Fruit fly (Drosophila melanogaster): ENCODE data around the gene kuz.
A peak's percentile ranks its signal among the peaks of the same experiment; 100 is the strongest.

The kuz gene

DNA sequence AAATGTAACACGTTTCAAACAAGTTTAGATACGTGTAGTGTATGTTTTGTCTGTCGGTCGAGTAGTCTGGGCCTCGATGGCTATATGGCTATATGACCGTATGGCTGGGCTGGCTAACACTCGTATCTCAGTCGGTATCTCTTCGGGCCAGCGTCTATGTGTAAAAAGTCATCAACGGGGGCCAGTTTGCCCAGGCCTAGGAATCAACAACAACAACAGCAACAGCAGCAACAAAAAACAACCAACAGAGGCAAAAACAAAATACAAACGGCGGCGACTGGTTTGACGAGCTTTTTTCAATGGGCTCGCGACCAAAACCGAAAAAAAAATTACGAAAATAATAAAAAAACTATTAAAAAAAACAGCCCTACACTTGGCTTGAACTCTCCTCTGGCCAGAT, 4.3 kb upstream of the kuz start (continued):
- TF ChIP-seq C15 (GFP tag; IDR thresholded peaks at IDR 0.05) (no peak), mld (GFP tag; IDR thresholded peaks at IDR 0.05; ENCODE audit: partially characterized antibody) (no peak), klu (GFP tag; IDR thresholded peaks at IDR 0.05) (no peak)

dm6 chr2L:13547738-13548726, 1.9 kb upstream of the kuz start:
- TF ChIP-seq CG18599 (GFP tag; optimal IDR thresholded peaks at IDR 0.05): peak; percentile 82
- TF ChIP-seq CG12219 (GFP tag; optimal IDR thresholded peaks at IDR 0.05): no peak
- TF ChIP-seq pan (optimal IDR thresholded peaks at IDR 0.05): no peak
- no peak for TF ChIP-seq pan (GFP tag; optimal IDR thresholded peaks at IDR 0.05 in 1 of 2, IDR thresholded peaks at IDR 0.05 in 1 of 2)
- no peak for TF ChIP-seq Stat92E (GFP tag; optimal IDR thresholded peaks at IDR 0.05)
- no peak; the same call in 2 of the 3 replicates for TF ChIP-seq ci (GFP tag; IDR thresholded peaks at IDR 0.05)
- peak; percentile 26 for TF ChIP-seq chn (GFP tag; optimal IDR thresholded peaks at IDR 0.05)
- no peak for TF ChIP-seq CG5953 (GFP tag; IDR thresholded peaks at IDR 0.05)
- no peak for TF ChIP-seq Rx (GFP tag; IDR thresholded peaks at IDR 0.05)
- no peak for TF ChIP-seq CG14667 (GFP tag; IDR thresholded peaks at IDR 0.05)
- no peak for TF ChIP-seq sim (GFP tag; IDR thresholded peaks at IDR 0.05)
- TF ChIP-seq CG13775 (GFP tag; optimal IDR thresholded peaks at IDR 0.05): peak; percentile 28
- no peak for TF ChIP-seq Kr (GFP tag; optimal IDR thresholded peaks at IDR 0.05)
- peak; percentile 77 for TF ChIP-seq CG17385 (GFP tag; optimal IDR thresholded peaks at IDR 0.05)
- TF ChIP-seq CG10565 (GFP tag; optimal IDR thresholded peaks at IDR 0.05): no peak
- peak; percentile 41 for TF ChIP-seq CG8290 (GFP tag; optimal IDR thresholded peaks at IDR 0.05)
- peak in 1 of 2 experiments; percentile 32 for TF ChIP-seq CG8290 (tag; optimal IDR thresholded peaks at IDR 0.05)
- no peak for TF ChIP-seq CG11247 (GFP tag; IDR thresholded peaks at IDR 0.05)
- TF ChIP-seq Gug (GFP tag; IDR thresholded peaks at IDR 0.05): 0 out of 4 replicates have a peak, but pooled peaks have one; percentile 47
- no peak; the same call in 1 of the 2 replicates for TF ChIP-seq rib (GFP tag; IDR thresholded peaks at IDR 0.05)
- TF ChIP-seq CG15269 (tag; optimal IDR thresholded peaks at IDR 0.05): peak; percentile 53
- no peak for TF ChIP-seq ssp (GFP tag; IDR thresholded peaks at IDR 0.05)
- TF ChIP-seq CG1602 (GFP tag; optimal IDR thresholded peaks at IDR 0.05): peak; percentile 38
- no peak for TF ChIP-seq Neu2 (GFP tag; optimal IDR thresholded peaks at IDR 0.05; ENCODE audit: borderline replicate concordance)
- peak; percentile 79 for TF ChIP-seq Ets65A (GFP tag)
- TF ChIP-seq Six4 (GFP tag; optimal IDR thresholded peaks at IDR 0.05): peak; percentile 35
- peak; percentile 92 for TF ChIP-seq abd-A (tag; optimal IDR thresholded peaks at IDR 0.05)
- peak; percentile 24 for TF ChIP-seq CG13296 (GFP tag; optimal IDR thresholded peaks at IDR 0.05)
- no peak for TF ChIP-seq jigr1 (GFP tag; IDR thresholded peaks at IDR 0.05)
- TF ChIP-seq pita (GFP tag; optimal IDR thresholded peaks at IDR 0.05): no peak
- TF ChIP-seq CG15011 (GFP tag; optimal IDR thresholded peaks at IDR 0.05): peak; percentile 32
- no peak for TF ChIP-seq BtbVII (GFP tag; optimal IDR thresholded peaks at IDR 0.05)
- no peak for TF ChIP-seq run (tag; optimal IDR thresholded peaks at IDR 0.05)
- TF ChIP-seq CG6272 (GFP tag; IDR thresholded peaks at IDR 0.05): no peak
- no peak for TF ChIP-seq CG7987 (GFP tag; optimal IDR thresholded peaks at IDR 0.05)
- TF ChIP-seq CG4282 (GFP tag; optimal IDR thresholded peaks at IDR 0.05): no peak
- TF ChIP-seq fu2 (GFP tag; optimal IDR thresholded peaks at IDR 0.05): peak; percentile 57
- peak; percentile 46; the same call in 1 of the 3 replicates for TF ChIP-seq CG16813 (GFP tag; IDR thresholded peaks at IDR 0.05; ENCODE audit: partially characterized antibody)
- TF ChIP-seq CG30403 (GFP tag; optimal IDR thresholded peaks at IDR 0.05): peak; percentile 77
- no peak for TF ChIP-seq trh (GFP tag; optimal IDR thresholded peaks at IDR 0.05)
- no peak for TF ChIP-seq Ravus (GFP tag; IDR thresholded peaks at IDR 0.05)
- TF ChIP-seq Eip74EF (GFP tag; optimal IDR thresholded peaks at IDR 0.05): no peak
- TF ChIP-seq vvl (GFP tag; IDR thresholded peaks at IDR 0.05): no peak
- TF ChIP-seq Tbp (GFP tag; optimal IDR thresholded peaks at IDR 0.05): no peak
